Fruit fly (Drosophila melanogaster) whole organism, embryonic: ENCODE data around the gene CG8066.

Experiments
- CG11247 ChIP-seq: fragments of 200-800 bp; sonication (Bioruptor generic); IDR thresholded peaks from 2 replicates; pipeline ENCODE4 v1.3.6; 2022; ENCODE audit warnings: missing biosample characterization, missing genetic modification characterization
- CG15073 ChIP-seq: fragments of 200-800 bp; sonication (Bioruptor generic); optimal IDR thresholded peaks from 2 replicates; lab custom pipeline; 2016; ENCODE audit warnings: missing biosample characterization, missing genetic modification characterization
- CG2199 ChIP-seq: fragments of 200-800 bp; sonication (Bioruptor generic); IDR thresholded peaks from 3 replicates; pipeline ENCODE4 v1.3.6; 2022; ENCODE audit warnings: missing biosample characterization, missing genetic modification characterization
- CG33213 ChIP-seq: fragments of 200-800 bp; sonication (Bioruptor generic); optimal IDR thresholded peaks from 3 replicates; lab custom pipeline; 2016; ENCODE audit warnings: missing biosample characterization, missing genetic modification characterization
- CG4424 ChIP-seq: fragments of 200-800 bp; sonication (Bioruptor generic); optimal IDR thresholded peaks from 3 replicates; lab custom pipeline; 2016; ENCODE audit warnings: missing biosample characterization, missing genetic modification characterization
- Dref ChIP-seq: fragments of 200-800 bp; sonication (Bioruptor generic); IDR thresholded peaks from 2 replicates; pipeline ENCODE4 v1.3.6; 2022; ENCODE audit warnings: missing biosample characterization, missing genetic modification characterization
- Pdp1 ChIP-seq, 2 experiments: fragments of 200-800 bp; sonication (Bioruptor generic); optimal IDR thresholded peaks; 3 replicates each; lab custom pipeline; 2016; ENCODE audit warnings: missing biosample characterization in 2 of 2, missing genetic modification characterization in 2 of 2, mild to moderate bottlenecking in 1 of 2, moderate library complexity in 1 of 2
- da ChIP-seq: fragments of 200-800 bp; sonication (Bioruptor generic); optimal IDR thresholded peaks from 2 replicates; lab custom pipeline; 2016; ENCODE audit warnings: missing biosample characterization, missing genetic modification characterization
- fd102C ChIP-seq: fragments of 200-800 bp; sonication (Bioruptor generic); optimal IDR thresholded peaks from 2 replicates; lab custom pipeline; 2018; ENCODE audit warnings: missing biosample characterization, mild to moderate bottlenecking, missing genetic modification characterization, moderate library complexity
- kni ChIP-seq: fragments of 200-800 bp; sonication (Bioruptor generic); optimal IDR thresholded peaks from 3 replicates; lab custom pipeline; 2017; ENCODE audit warnings: mild to moderate bottlenecking, missing biosample characterization, missing genetic modification reagents, missing genetic modification characterization
- psq ChIP-seq: fragments of 200-800 bp; sonication (Bioruptor generic); optimal IDR thresholded peaks from 2 replicates; lab custom pipeline; 2017; ENCODE audit warnings: missing biosample characterization, missing genetic modification characterization
- ranshi ChIP-seq: fragments of 200-800 bp; sonication (Bioruptor generic); IDR thresholded peaks from 2 replicates; pipeline ENCODE4 v1.3.6; 2022; ENCODE audit warnings: missing biosample characterization, missing genetic modification characterization
- slou ChIP-seq: fragments of 200-800 bp; sonication (Bioruptor generic); optimal IDR thresholded peaks from 3 replicates; lab custom pipeline; 2016; ENCODE audit warnings: missing biosample characterization, missing genetic modification characterization
- trh ChIP-seq: fragments of 200-800 bp; sonication (Bioruptor generic); optimal IDR thresholded peaks from 2 replicates; lab custom pipeline; 2016; ENCODE audit warnings: missing biosample characterization, missing genetic modification characterization

DNA sequence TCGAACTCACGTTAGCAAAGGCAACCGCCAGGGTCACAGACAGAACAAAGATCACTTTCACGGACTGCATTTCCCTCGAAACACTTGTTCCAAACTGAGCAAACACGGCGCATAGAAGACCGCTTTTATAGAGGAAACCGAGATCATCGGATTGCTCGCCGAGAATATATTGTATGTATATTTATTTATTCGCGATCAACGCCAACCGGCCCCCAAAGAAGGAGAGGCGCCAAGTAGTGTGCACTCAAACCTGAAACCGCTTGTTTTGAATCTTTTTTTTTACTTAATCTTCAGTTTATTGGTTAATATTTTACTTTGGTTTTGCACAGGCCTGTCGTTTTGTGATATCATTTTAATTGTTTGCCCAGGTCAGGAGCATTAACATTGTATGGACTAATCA, 1.3 kb downstream of the CG8066 start, which contains the start of gene CG31313:
- TF ChIP-seq CG15073 (GFP tag; lab: Kevin White, UChicago) = no peak
- no peak for TF ChIP-seq psq (GFP tag; lab: Kevin White, UChicago)
- TF ChIP-seq fd102C (GFP tag; lab: Kevin White, UChicago) = no peak
- no peak for TF ChIP-seq trh (GFP tag; lab: Kevin White, UChicago)
- TF ChIP-seq kni = no peak
- no peak for TF ChIP-seq Pdp1 (GFP tag; optimal IDR thresholded peaks at IDR 0.05; lab: Kevin White, UChicago)
- no peak for TF ChIP-seq CG11247 (GFP tag; lab: Robert Waterston, UW)
- TF ChIP-seq ranshi (GFP tag; lab: Robert Waterston, UW) = no peak
- TF ChIP-seq da (GFP tag; lab: Kevin White, UChicago) = no peak
- TF ChIP-seq CG2199 (GFP tag; lab: Robert Waterston, UW) = no peak
- TF ChIP-seq CG4424 (GFP tag; lab: Kevin White, UChicago) = no peak
- TF ChIP-seq Dref (GFP tag; lab: Robert Waterston, UW) = no peak
- no peak for TF ChIP-seq CG33213 (GFP tag; lab: Kevin White, UChicago)
- no peak for TF ChIP-seq slou (GFP tag; lab: Kevin White, UChicago)
